Fruit fly (Drosophila melanogaster) whole organism, embryonic: ENCODE measurements around the gene CG14431.

Experiments
- Blimp-1 ChIP-seq: fragments of 200-800 bp; sonication (Bioruptor generic); optimal IDR thresholded peaks from 3 replicates; lab custom pipeline; 2018; ENCODE audit warnings: missing biosample characterization, missing genetic modification characterization, mild to moderate bottlenecking, moderate library complexity, missing genetic modification reagents
- CG10274 ChIP-seq: fragments of 200-800 bp; sonication (Bioruptor generic); optimal IDR thresholded peaks from 3 replicates; lab custom pipeline; 2017; ENCODE audit warnings: missing biosample characterization, mild to moderate bottlenecking, missing genetic modification characterization
- CG12071 ChIP-seq: fragments of 200-800 bp; sonication (Bioruptor generic); optimal IDR thresholded peaks from 3 replicates; lab custom pipeline; 2018; ENCODE audit warnings: missing biosample characterization, mild to moderate bottlenecking, missing genetic modification characterization
- CG12236 ChIP-seq: fragments of 200-800 bp; sonication (Bioruptor generic); optimal IDR thresholded peaks from 2 replicates; lab custom pipeline; 2016; ENCODE audit warnings: missing biosample characterization, missing genetic modification characterization
- CG13296 ChIP-seq: fragments of 200-800 bp; sonication (Bioruptor generic); optimal IDR thresholded peaks from 3 replicates; lab custom pipeline; 2018; ENCODE audit warnings: missing biosample characterization, mild to moderate bottlenecking, missing genetic modification characterization
- CG13624 ChIP-seq: fragments of 200-800 bp; sonication (Bioruptor generic); optimal IDR thresholded peaks from 2 replicates; lab custom pipeline; 2016; ENCODE audit warnings: missing biosample characterization, missing genetic modification characterization
- CG15269 ChIP-seq: fragments of 200-800 bp; sonication (Bioruptor generic); optimal IDR thresholded peaks from 2 replicates; lab custom pipeline; 2018; ENCODE audit warnings: missing biosample characterization, mild to moderate bottlenecking, missing genetic modification characterization, moderate library complexity
- CG1529 ChIP-seq: fragments of 200-800 bp; sonication (Bioruptor generic); optimal IDR thresholded peaks from 3 replicates; lab custom pipeline; 2018; ENCODE audit warnings: missing biosample characterization, missing genetic modification characterization
- CG30403 ChIP-seq: fragments of 200-800 bp; sonication (Bioruptor generic); optimal IDR thresholded peaks from 3 replicates; lab custom pipeline; 2016; ENCODE audit warnings: missing biosample characterization, missing genetic modification characterization
- CG8765 ChIP-seq: fragments of 200-800 bp; sonication (Bioruptor generic); IDR thresholded peaks from 2 replicates; pipeline ENCODE4 v1.3.6; 2022; ENCODE audit warnings: missing biosample characterization, missing genetic modification characterization
- CG9797 ChIP-seq: fragments of 200-800 bp; sonication (Bioruptor generic); optimal IDR thresholded peaks from 3 replicates; lab custom pipeline; 2018; ENCODE audit warnings: missing biosample characterization, mild to moderate bottlenecking, missing genetic modification characterization
- CrebB ChIP-seq: fragments of 200-800 bp; sonication (Bioruptor generic); optimal IDR thresholded peaks from 3 replicates; lab custom pipeline; 2018; ENCODE audit warnings: missing biosample characterization, mild to moderate bottlenecking, missing genetic modification characterization
- Eip74EF ChIP-seq, 2 experiments: fragments of 200-800 bp in 1 of 2; fragments of >200 bp in 1 of 2; sonication (Bioruptor generic) in 1 of 2; optimal IDR thresholded peaks; 2 replicates each; lab custom pipeline; 2017 to 2019; ENCODE audit warnings: missing biosample characterization in 2 of 2, missing genetic modification characterization in 2 of 2, mild to moderate bottlenecking in 1 of 2, moderate library complexity in 1 of 2
- Ets65A ChIP-seq: fragments of 200-800 bp; sonication (Bioruptor generic); peaks from one replicate; lab custom pipeline; 2016; ENCODE audit warnings: missing biosample characterization, missing genetic modification characterization
- Hmx ChIP-seq: fragments of 200-800 bp; sonication (Bioruptor generic); optimal IDR thresholded peaks from 2 replicates; lab custom pipeline; 2016; ENCODE audit warnings: missing biosample characterization, missing genetic modification characterization
- Lhr ChIP-seq: fragments of 200-800 bp; sonication (Bioruptor generic); optimal IDR thresholded peaks from 3 replicates; lab custom pipeline; 2017; ENCODE audit warnings: mild to moderate bottlenecking, missing biosample characterization, missing genetic modification reagents, missing genetic modification characterization
- MTF-1 ChIP-seq: fragments of 200-800 bp; sonication (Bioruptor generic); optimal IDR thresholded peaks from 2 replicates; lab custom pipeline; 2018; ENCODE audit warnings: missing biosample characterization, mild to moderate bottlenecking, missing genetic modification characterization, borderline replicate concordance
- TFAM ChIP-seq: fragments of 200-800 bp; sonication (Bioruptor generic); optimal IDR thresholded peaks from 2 replicates; lab custom pipeline; 2017; ENCODE audit warnings: missing biosample characterization, missing genetic modification characterization, inconsistent platforms
- Usf ChIP-seq: fragments of 200-800 bp; sonication (Bioruptor generic); optimal IDR thresholded peaks from 2 replicates; lab custom pipeline; 2017; ENCODE audit warnings: missing genotype, missing biosample characterization, missing genetic modification characterization
- Xrp1 ChIP-seq: fragments of 200-800 bp; sonication (Bioruptor generic); IDR thresholded peaks from 2 replicates; pipeline ENCODE4 v1.3.6; 2022; ENCODE audit warnings: missing biosample characterization, missing genetic modification characterization
- amos ChIP-seq: fragments of 200-800 bp; sonication (Bioruptor generic); IDR thresholded peaks from 2 replicates; pipeline ENCODE4 v1.3.6; 2022; ENCODE audit warnings: missing biosample characterization, missing genetic modification characterization; ENCODE audit not compliant: partially characterized antibody
- ase ChIP-seq: fragments of 200-800 bp; sonication (Bioruptor generic); IDR thresholded peaks from 3 replicates; pipeline ENCODE4 v1.3.6; 2022; ENCODE audit warnings: missing biosample characterization, missing genetic modification characterization
- br ChIP-seq: fragments of >200 bp; optimal IDR thresholded peaks from 2 replicates; lab custom pipeline; 2017
- corto ChIP-seq: fragments of 200-800 bp; sonication (Bioruptor generic); optimal IDR thresholded peaks from 2 replicates; lab custom pipeline; 2016; ENCODE audit warnings: missing biosample characterization, mild to moderate bottlenecking, missing genetic modification characterization, moderate library complexity
- da ChIP-seq: fragments of 200-800 bp; sonication (Bioruptor generic); optimal IDR thresholded peaks from 2 replicates; lab custom pipeline; 2016; ENCODE audit warnings: missing biosample characterization, missing genetic modification characterization
- dm ChIP-seq: fragments of 200-800 bp; sonication (Bioruptor generic); optimal IDR thresholded peaks from 3 replicates; lab custom pipeline; 2016; ENCODE audit warnings: missing biosample characterization, missing genetic modification characterization
- eve ChIP-seq, 2 experiments: fragments of >200 bp; optimal IDR thresholded peaks; 2 replicates each; lab custom pipeline; 2017; ENCODE audit warnings: missing biosample characterization in 2 of 2, missing genetic modification characterization in 2 of 2
- gem ChIP-seq: fragments of 200-800 bp; sonication (Bioruptor generic); optimal IDR thresholded peaks from 2 replicates; lab custom pipeline; 2019; ENCODE audit warnings: missing biosample characterization, mild to moderate bottlenecking, missing genetic modification characterization, moderate library complexity
- gfzf ChIP-seq: fragments of 200-800 bp; sonication (Bioruptor generic); optimal IDR thresholded peaks from 2 replicates; lab custom pipeline; 2016; ENCODE audit warnings: missing biosample characterization, mild to moderate bottlenecking, missing genetic modification characterization, moderate library complexity
- gsb-n ChIP-seq: fragments of 200-800 bp; sonication (Bioruptor generic); optimal IDR thresholded peaks from 3 replicates; lab custom pipeline; 2018; ENCODE audit warnings: missing biosample characterization, mild to moderate bottlenecking, missing genetic modification characterization
- gt ChIP-seq: fragments of 200-800 bp; sonication (Bioruptor generic); IDR thresholded peaks from 2 replicates; pipeline ENCODE4 v1.3.6; 2022; ENCODE audit warnings: missing biosample characterization, missing genetic modification characterization
- h ChIP-seq: fragments of >200 bp; optimal IDR thresholded peaks from 2 replicates; lab custom pipeline; 2017
- hbn ChIP-seq: fragments of 200-800 bp; sonication (Bioruptor generic); IDR thresholded peaks from 2 replicates; pipeline ENCODE4 v1.3.6; 2022; ENCODE audit warnings: missing biosample characterization, missing genetic modification characterization; ENCODE audit not compliant: partially characterized antibody
- hkb ChIP-seq, 2 experiments: fragments of 200-800 bp in 1 of 2; fragments of >200 bp in 1 of 2; sonication (Bioruptor generic) in 1 of 2; IDR thresholded peaks in 1 of 2; optimal IDR thresholded peaks in 1 of 2; 2 replicates each; pipeline versions ENCODE4 v1.3.6 to Lab custom; 2017 to 2022; ENCODE audit warnings: missing biosample characterization in 1 of 2, missing genetic modification characterization in 1 of 2
- ind ChIP-seq: fragments of 200-800 bp; sonication (Bioruptor generic); optimal IDR thresholded peaks from 3 replicates; lab custom pipeline; 2016; ENCODE audit warnings: missing biosample characterization, missing genetic modification characterization
- sens ChIP-seq: fragments of 200-800 bp; sonication (Bioruptor generic); peaks from one replicate; lab custom pipeline; 2016; ENCODE audit warnings: missing biosample characterization, missing genetic modification characterization
- sisA ChIP-seq: fragments of 200-800 bp; sonication (Bioruptor generic); IDR thresholded peaks from 2 replicates; pipeline ENCODE4 v1.3.6; 2022; ENCODE audit warnings: missing biosample characterization, missing genetic modification characterization
- sug ChIP-seq: fragments of 200-800 bp; optimal IDR thresholded peaks from 2 replicates; lab custom pipeline; 2019; ENCODE audit warnings: missing biosample characterization, mild to moderate bottlenecking, missing genetic modification characterization, moderate library complexity
- tap ChIP-seq: fragments of 200-800 bp; optimal IDR thresholded peaks from 3 replicates; lab custom pipeline; 2019; ENCODE audit warnings: missing biosample characterization, mild to moderate bottlenecking, missing genetic modification characterization, moderate library complexity
- ttk ChIP-seq: fragments of 200-800 bp; sonication (Bioruptor generic); IDR thresholded peaks from 2 replicates; pipeline ENCODE4 v2.1.2; 2022; ENCODE audit warnings: missing biosample characterization, missing genetic modification characterization

The CG14431 gene

dm6 chrX:6868629-6869579 lies 39.2 kb upstream of the CG14431 start (continued):
- TF ChIP-seq Lhr (no peak), ttk (GFP tag; lab: Robert Waterston, UW) (no peak), CG12236 (GFP tag; lab: Kevin White, UChicago) (no peak), Usf (GFP tag; lab: Kevin White, UChicago) (no peak), sisA (GFP tag; lab: Robert Waterston, UW) (no peak), tap (no peak), Xrp1 (GFP tag; lab: Robert Waterston, UW) (0 out of 2 replicates have a peak, but pooled peaks have one; percentile 11), Hmx (GFP tag; lab: Kevin White, UChicago) (no peak), gfzf (GFP tag; lab: Kevin White, UChicago) (peak; percentile 12), corto (no peak), dm (GFP tag; lab: Kevin White, UChicago) (no peak), eve (GFP tag; optimal IDR thresholded peaks at IDR 0.05; lab: Kevin White, UChicago) (peak in 1 of 2 experiments; percentile 74), sens (GFP tag; lab: Kevin White, UChicago) (peak; percentile 70), gem (tag; lab: Kevin White, UChicago) (peak; percentile 2), Eip74EF (GFP tag; optimal IDR thresholded peaks at IDR 0.05; lab: Kevin White, UChicago) (no peak), CG15269 (tag; lab: Kevin White, UChicago) (no peak), ase (GFP tag; lab: Robert Waterston, UW) (no peak), CG9797 (GFP tag; lab: Kevin White, UChicago) (peak; percentile 24), Ets65A (GFP tag; lab: Kevin White, UChicago) (peak; percentile 83), CG12071 (GFP tag; lab: Kevin White, UChicago) (no peak)

dm6 chrX:6869770-6870404 lies 38.2 kb upstream of the CG14431 start:
- TF ChIP-seq hbn (GFP tag; lab: Robert Waterston, UW): no peak
- TF ChIP-seq hkb (optimal IDR thresholded peaks at IDR 0.05; lab: Kevin White, UChicago): no peak
- no peak for TF ChIP-seq hkb (GFP tag; IDR thresholded peaks at IDR 0.05; lab: Robert Waterston, UW)
- TF ChIP-seq CrebB (tag; lab: Kevin White, UChicago): no peak
- TF ChIP-seq Blimp-1 (GFP tag; lab: Kevin White, UChicago): no peak
- no peak for TF ChIP-seq CG8765 (GFP tag; lab: Robert Waterston, UW)
- no peak for TF ChIP-seq CG13624
- TF ChIP-seq CG13296 (GFP tag; lab: Kevin White, UChicago): no peak
- TF ChIP-seq ind: no peak
- no peak for TF ChIP-seq TFAM
- TF ChIP-seq gsb-n (tag; lab: Kevin White, UChicago): no peak
- TF ChIP-seq gt (GFP tag; lab: Robert Waterston, UW): no peak
- no peak for TF ChIP-seq sug
- no peak for TF ChIP-seq CG1529 (GFP tag; lab: Kevin White, UChicago)
- no peak for TF ChIP-seq da (GFP tag; lab: Kevin White, UChicago)
- TF ChIP-seq br (lab: Kevin White, UChicago): no peak
- no peak for TF ChIP-seq h (lab: Kevin White, UChicago)
- no peak for TF ChIP-seq CG30403 (GFP tag; lab: Kevin White, UChicago)
- TF ChIP-seq CG10274 (GFP tag; lab: Kevin White, UChicago): no peak
- TF ChIP-seq amos (GFP tag; lab: Robert Waterston, UW): no peak
- no peak for TF ChIP-seq MTF-1 (GFP tag; lab: Kevin White, UChicago)
- TF ChIP-seq, all 482 proteins: peak for 0
